Fruit fly (Drosophila melanogaster): ENCODE measurements around the gene Sys1.

- TF ChIP-seq ey (GFP tag; optimal IDR thresholded peaks at IDR 0.05), result no peak
- TF ChIP-seq Abd-B (GFP tag; optimal IDR thresholded peaks at IDR 0.05), result no peak
- TF ChIP-seq Hnf4 (GFP tag; optimal IDR thresholded peaks at IDR 0.05), result peak; percentile 26
- no peak for TF ChIP-seq N (GFP tag; optimal IDR thresholded peaks at IDR 0.05)
- no peak for TF ChIP-seq Vsx2 (GFP tag; optimal IDR thresholded peaks at IDR 0.05; ENCODE audit: partially characterized antibody)
These were observed 21.2 kb downstream of the Sys1 start, which contains the start of gene mRpL19 for dm6 chr3R:8673803-8674234.
